4 worm cellular contexts compared by ENCODE assay signal in the genomic region with DNA sequence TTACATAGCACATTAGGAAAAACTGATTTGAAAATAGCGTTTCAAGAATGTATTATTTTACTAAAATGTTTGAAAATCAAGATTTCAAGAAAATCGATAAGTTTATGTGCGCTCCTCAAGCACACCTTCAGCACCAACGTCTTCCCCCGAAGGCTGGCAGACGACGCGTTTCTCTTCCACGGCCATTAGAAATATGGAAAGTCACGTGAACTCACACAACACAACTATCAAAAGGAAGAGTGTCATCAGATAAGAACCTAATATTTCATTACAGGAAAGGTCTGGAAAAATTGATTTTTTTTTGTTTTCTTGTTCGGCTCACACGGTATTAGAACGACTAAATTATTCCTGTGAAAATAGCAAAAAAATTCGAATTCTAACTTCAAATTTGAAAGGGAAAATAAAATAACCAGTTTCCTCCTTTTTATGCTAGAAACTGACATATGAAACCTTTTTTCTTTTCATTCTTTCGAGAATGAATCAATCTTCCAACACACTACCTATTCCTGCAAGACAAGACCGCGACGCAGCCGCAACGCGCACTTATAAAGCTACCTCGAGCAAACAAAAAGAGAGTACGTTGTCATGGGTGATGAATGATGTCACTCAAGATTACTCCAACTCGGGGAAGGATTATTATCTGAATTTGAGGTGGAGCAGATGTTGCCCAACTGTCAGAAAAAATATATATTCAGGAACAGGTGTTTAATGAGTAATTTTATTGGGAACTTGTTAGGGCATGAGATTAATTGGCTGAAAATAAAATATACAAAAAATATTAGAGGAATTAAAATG.
A peak's percentile ranks its signal among the peaks of the same experiment; 100 is the strongest.
TF ChIP-seq lines count a peak whose summit lies in the region.

No protein-coding gene starts in this region.

TF ChIP-seq in whole organism, L2 larva, 48 proteins besides CTCF, POLR2A, EP300 and RAD21 (continues in another document):
- TF ChIP-seq ZK546.5 (tag; optimal IDR thresholded peaks at IDR 0.05; lab: Kevin White, UChicago) (no peak), nhr-25 (tag; optimal IDR thresholded peaks at IDR 0.05; lab: Kevin White, UChicago) (no peak), mab-5 (tag; optimal IDR thresholded peaks at IDR 0.05; lab: Kevin White, UChicago) (no peak), fos-1 (tag; optimal IDR thresholded peaks at IDR 0.05; lab: Kevin White, UChicago) (peak; percentile 56), sma-9 (GFP tag; optimal IDR thresholded peaks at IDR 0.05; lab: Kevin White, UChicago) (peak; percentile 14), sma-9 (tag; optimal IDR thresholded peaks at IDR 0.05; lab: Kevin White, UChicago) (no peak), nhr-11 (tag; optimal IDR thresholded peaks at IDR 0.05; lab: Kevin White, UChicago) (no peak), C34F6.9 (tag; optimal IDR thresholded peaks at IDR 0.05; lab: Kevin White, UChicago) (peak; percentile 51), gmeb-1 (tag; optimal IDR thresholded peaks at IDR 0.05; lab: Kevin White, UChicago) (no peak), lin-39 (tag; optimal IDR thresholded peaks at IDR 0.05; lab: Kevin White, UChicago) (no peak), skn-1 (tag; optimal IDR thresholded peaks at IDR 0.05; lab: Kevin White, UChicago) (no peak), lsy-2 (tag; optimal IDR thresholded peaks at IDR 0.05; lab: Kevin White, UChicago) (peak in 1 of 2 experiments; percentile 25), R02D3.7 (tag; optimal IDR thresholded peaks at IDR 0.05; lab: Kevin White, UChicago) (no peak), nhr-237 (tag; optimal IDR thresholded peaks at IDR 0.05; lab: Kevin White, UChicago) (no peak), nhr-10 (tag; optimal IDR thresholded peaks at IDR 0.05; lab: Kevin White, UChicago) (no peak), lin-13 (GFP tag; optimal IDR thresholded peaks at IDR 0.05; lab: Kevin White, UChicago) (no peak), nhr-21 (tag; optimal IDR thresholded peaks at IDR 0.05; lab: Kevin White, UChicago) (no peak), ceh-82 (tag; optimal IDR thresholded peaks at IDR 0.05; lab: Kevin White, UChicago) (no peak), elt-3 (tag; optimal IDR thresholded peaks at IDR 0.05; lab: Kevin White, UChicago) (no peak), crh-2 (tag; optimal IDR thresholded peaks at IDR 0.05; lab: Kevin White, UChicago) (peak; percentile 34), aly-2 (tag; optimal IDR thresholded peaks at IDR 0.05; lab: Kevin White, UChicago) (no peak), peb-1 (tag; optimal IDR thresholded peaks at IDR 0.05; lab: Kevin White, UChicago) (no peak)

TF ChIP-seq in whole organism, L4 larva, 104 proteins besides CTCF, POLR2A, EP300 and RAD21 (continues in another document):
- TF ChIP-seq hif-1 (tag; optimal IDR thresholded peaks at IDR 0.05; lab: Kevin White, UChicago) (peak in 1 of 2 experiments; percentile 26), skn-1 (tag; optimal IDR thresholded peaks at IDR 0.05; lab: Kevin White, UChicago) (no peak), spr-1 (tag; optimal IDR thresholded peaks at IDR 0.05; lab: Kevin White, UChicago) (no peak), nhr-6 (tag; optimal IDR thresholded peaks at IDR 0.05; lab: Kevin White, UChicago) (peak; percentile 40), mes-2 (tag; optimal IDR thresholded peaks at IDR 0.05; lab: Kevin White, UChicago; ENCODE audit: poor library complexity, severe bottlenecking) (peak; percentile 61), daf-16 (GFP tag; optimal IDR thresholded peaks at IDR 0.05; lab: Kevin White, UChicago) (no peak), daf-16 (tag; optimal IDR thresholded peaks at IDR 0.05; lab: Kevin White, UChicago) (peak; percentile 68), nhr-28 (tag; optimal IDR thresholded peaks at IDR 0.05; lab: Kevin White, UChicago) (peak; percentile 46), dmd-9 (GFP tag; IDR thresholded peaks at IDR 0.05; lab: Robert Waterston, UW) (no peak), unc-62 (GFP tag; optimal IDR thresholded peaks at IDR 0.05 in 1 of 2; lab: Kevin White, UChicago) (peak in 1 of 2 experiments; percentile 93), unc-62 (tag; optimal IDR thresholded peaks at IDR 0.05; lab: Kevin White, UChicago) (no peak), zag-1 (tag; optimal IDR thresholded peaks at IDR 0.05; lab: Kevin White, UChicago) (no peak), hlh-30 (tag; optimal IDR thresholded peaks at IDR 0.05; lab: Kevin White, UChicago; ENCODE audit: insufficient read depth) (peak; percentile 90), nhr-11 (tag; optimal IDR thresholded peaks at IDR 0.05; lab: Kevin White, UChicago) (peak; percentile 26), mxl-3 (GFP tag; optimal IDR thresholded peaks at IDR 0.05; lab: Kevin White, UChicago) (peak; percentile 34), hmg-1.1 (GFP tag; IDR thresholded peaks at IDR 0.05; lab: Robert Waterston, UW) (peak; percentile 17; the same call in 1 of the 2 replicates), php-3 (GFP tag; IDR thresholded peaks at IDR 0.05; lab: Robert Waterston, UW) (0 out of 2 replicates have a peak, but pooled peaks have one; percentile 33), attf-4 (tag; optimal IDR thresholded peaks at IDR 0.05; lab: Kevin White, UChicago) (no peak), mep-1 (tag; optimal IDR thresholded peaks at IDR 0.05; lab: Kevin White, UChicago) (peak; percentile 48), lsy-2 (tag; optimal IDR thresholded peaks at IDR 0.05; lab: Kevin White, UChicago) (peak in 1 of 2 experiments; percentile 36)

TF ChIP-seq in whole organism, late embryonic, 69 proteins besides CTCF, POLR2A, EP300 and RAD21 (continues in another document):
- no peak for TF ChIP-seq syd-9 (tag; optimal IDR thresholded peaks at IDR 0.05; lab: Kevin White, UChicago)
- no peak for TF ChIP-seq pha-2 (tag; optimal IDR thresholded peaks at IDR 0.05; lab: Kevin White, UChicago)
- TF ChIP-seq pax-1 (tag; optimal IDR thresholded peaks at IDR 0.05; lab: Kevin White, UChicago), result no peak
- TF ChIP-seq elt-2 (tag; optimal IDR thresholded peaks at IDR 0.05; lab: Kevin White, UChicago), result peak; percentile 32
- TF ChIP-seq C08G9.2 (tag; optimal IDR thresholded peaks at IDR 0.05; lab: Kevin White, UChicago), result no peak
- no peak for TF ChIP-seq npax-4 (tag; optimal IDR thresholded peaks at IDR 0.05; lab: Kevin White, UChicago)
- TF ChIP-seq elt-4 (tag; optimal IDR thresholded peaks at IDR 0.05; lab: Kevin White, UChicago), result no peak
- no peak for TF ChIP-seq Y22D7AL.16 (tag; optimal IDR thresholded peaks at IDR 0.05; lab: Kevin White, UChicago)
- TF ChIP-seq ceh-19 (GFP tag; optimal IDR thresholded peaks at IDR 0.05; lab: Kevin White, UChicago), result peak; percentile 23
- no peak for TF ChIP-seq mec-3 (tag; optimal IDR thresholded peaks at IDR 0.05; lab: Kevin White, UChicago; ENCODE audit: borderline replicate concordance)
- no peak for TF ChIP-seq hlh-8 (tag; optimal IDR thresholded peaks at IDR 0.05; lab: Kevin White, UChicago)
- TF ChIP-seq tbx-2 (tag; optimal IDR thresholded peaks at IDR 0.05; lab: Kevin White, UChicago), result no peak
- TF ChIP-seq T23F11.4 (GFP tag; optimal IDR thresholded peaks at IDR 0.05; lab: Kevin White, UChicago), result no peak
- no peak for TF ChIP-seq unc-3 (GFP tag; conservative IDR thresholded peaks at IDR 0.05; lab: Robert Waterston, UW)
- TF ChIP-seq unc-3 (tag; optimal IDR thresholded peaks at IDR 0.05; lab: Kevin White, UChicago), result no peak
- no peak for TF ChIP-seq madf-2 (tag; optimal IDR thresholded peaks at IDR 0.05; lab: Kevin White, UChicago)
- no peak for TF ChIP-seq ceh-18 (tag; optimal IDR thresholded peaks at IDR 0.05; lab: Kevin White, UChicago)
- TF ChIP-seq eyg-1 (tag; optimal IDR thresholded peaks at IDR 0.05; lab: Kevin White, UChicago), result no peak
- TF ChIP-seq K09A11.1 (tag; optimal IDR thresholded peaks at IDR 0.05; lab: Kevin White, UChicago; ENCODE audit: insufficient read depth), result no peak
- TF ChIP-seq ceh-2 (tag; optimal IDR thresholded peaks at IDR 0.05; lab: Kevin White, UChicago), result peak; percentile 36
- no peak for TF ChIP-seq nfya-1 (tag; optimal IDR thresholded peaks at IDR 0.05; lab: Kevin White, UChicago)
- no peak for TF ChIP-seq nhr-11 (tag; optimal IDR thresholded peaks at IDR 0.05; lab: Kevin White, UChicago)
- no peak for TF ChIP-seq che-1 (tag; optimal IDR thresholded peaks at IDR 0.05; lab: Kevin White, UChicago)
- no peak for TF ChIP-seq tbx-7 (tag; optimal IDR thresholded peaks at IDR 0.05; lab: Kevin White, UChicago)

TF ChIP-seq in whole organism, mixed stage, embryonic, 35 proteins besides CTCF, POLR2A, EP300 and RAD21:
- TF ChIP-seq ham-2 (GFP tag; optimal IDR thresholded peaks at IDR 0.05; lab: Kevin White, UChicago) (no peak), zip-8 (tag; optimal IDR thresholded peaks at IDR 0.05; lab: Kevin White, UChicago) (no peak), mep-1 (tag; optimal IDR thresholded peaks at IDR 0.05; lab: Kevin White, UChicago) (peak; percentile 2), lin-13 (tag; optimal IDR thresholded peaks at IDR 0.05; lab: Kevin White, UChicago) (no peak), cnd-1 (tag; optimal IDR thresholded peaks at IDR 0.05; lab: Kevin White, UChicago) (peak; percentile 29), lin-32 (GFP tag; optimal IDR thresholded peaks at IDR 0.05; lab: Kevin White, UChicago) (peak; percentile 55), unc-62 (GFP tag; optimal IDR thresholded peaks at IDR 0.05; lab: Kevin White, UChicago) (peak; percentile 64)
